Worm (Caenorhabditis elegans) whole organism, L2 larva: ENCODE results near the gene cyp-35A1.

ENCODE experiments used
- R02D3.7 ChIP-seq: fragments of 150-350 bp; optimal IDR thresholded peaks from 2 replicates; lab custom pipeline; 2014; ENCODE audit warnings: missing biosample characterization, missing genetic modification characterization
- ama-1 ChIP-seq: fragments of 150-350 bp; optimal IDR thresholded peaks from 2 replicates; lab custom pipeline; 2018; ENCODE audit warnings: inconsistent platforms
- ceh-82 ChIP-seq: fragments of 150-350 bp; optimal IDR thresholded peaks from 2 replicates; lab custom pipeline; 2014; ENCODE audit warnings: missing biosample characterization, missing genetic modification characterization
- gmeb-1 ChIP-seq: fragments of 150-350 bp; optimal IDR thresholded peaks from 2 replicates; lab custom pipeline; 2014; ENCODE audit warnings: missing biosample characterization, missing genetic modification characterization
- lin-11 ChIP-seq: fragments of 150-350 bp; sonication (generic microtip); optimal IDR thresholded peaks from 2 replicates; lab custom pipeline; 2014; ENCODE audit warnings: missing biosample characterization, missing genetic modification characterization, inconsistent platforms, mixed read lengths
- lin-39 ChIP-seq: fragments of 150-350 bp; optimal IDR thresholded peaks from 2 replicates; lab custom pipeline; 2014; ENCODE audit warnings: missing biosample characterization, missing genetic modification reagents, missing genetic modification characterization
- nhr-10 ChIP-seq: sonication (generic microtip); optimal IDR thresholded peaks from 2 replicates; lab custom pipeline; 2017; ENCODE audit warnings: missing biosample characterization, missing genetic modification characterization
- nhr-11 ChIP-seq: fragments of 150-350 bp; optimal IDR thresholded peaks from 2 replicates; lab custom pipeline; 2014; ENCODE audit warnings: missing biosample characterization, missing genetic modification characterization
- nhr-12 ChIP-seq: fragments of 150-350 bp; optimal IDR thresholded peaks from 2 replicates; lab custom pipeline; 2014; ENCODE audit warnings: missing biosample characterization, missing genetic modification characterization
- nhr-237 ChIP-seq: fragments of 150-350 bp; optimal IDR thresholded peaks from 2 replicates; lab custom pipeline; 2014; ENCODE audit warnings: missing biosample characterization, missing genetic modification characterization
- nhr-25 ChIP-seq: fragments of 150-350 bp; sonication (generic microtip); optimal IDR thresholded peaks from 3 replicates; lab custom pipeline; 2014; ENCODE audit warnings: missing biosample characterization, missing genetic modification characterization
- nhr-77 ChIP-seq: fragments of 150-350 bp; optimal IDR thresholded peaks from 2 replicates; lab custom pipeline; 2014; ENCODE audit warnings: missing biosample characterization, missing genetic modification characterization
- skn-1 ChIP-seq: sonication (generic microtip); optimal IDR thresholded peaks from 2 replicates; lab custom pipeline; 2017; ENCODE audit warnings: missing biosample characterization, missing genetic modification characterization
- unc-62 ChIP-seq: fragments of 150-350 bp; optimal IDR thresholded peaks from 2 replicates; lab custom pipeline; 2014; ENCODE audit warnings: missing biosample characterization, missing genetic modification reagents, missing genetic modification characterization

- TF ChIP-seq ceh-82 (no peak), unc-62 (GFP tag; lab: Kevin White, UChicago) (no peak), nhr-77 (tag; lab: Kevin White, UChicago) (no peak), nhr-12 (no peak), nhr-237 (tag; lab: Kevin White, UChicago) (no peak), R02D3.7 (tag; lab: Kevin White, UChicago) (no peak), lin-11 (no peak), nhr-25 (tag; lab: Kevin White, UChicago) (no peak), gmeb-1 (tag; lab: Kevin White, UChicago) (no peak), nhr-11 (tag; lab: Kevin White, UChicago) (no peak), nhr-10 (tag; lab: Kevin White, UChicago) (no peak), skn-1 (tag; lab: Kevin White, UChicago) (no peak), ama-1 (lab: Kevin White, UChicago) (no peak), lin-39 (tag; lab: Kevin White, UChicago) (no peak)
These were observed 33.8 kb upstream of the cyp-35A1 start, which contains the start of gene srx-9 for ce11 chrV:7395359-7395758.
